Worm (Caenorhabditis elegans): ENCODE measurements around the gene irld-20.

ce11 chrIII:12743515-12743914, 7.4 kb upstream of the irld-20 start:
- TF ChIP-seq pha-4 (tag; optimal IDR thresholded peaks at IDR 0.05): no peak
- TF ChIP-seq elt-1 (tag; optimal IDR thresholded peaks at IDR 0.05; ENCODE audit: borderline replicate concordance, insufficient read depth): no peak

Measured in whole organism, mixed stage, embryonic.